Fruit fly (Drosophila melanogaster) S2 (cell line): ENCODE data around the gene Bicra.

Experiments used
- CG8478 ChIP-seq: fragments of >200 bp; optimal IDR thresholded peaks from 2 replicates; lab custom pipeline; 2018
- CTCF ChIP-seq, 2 experiments: fragments of >200 bp; optimal IDR thresholded peaks; 2 replicates each; lab custom pipeline; 2018

Bicra gene

DNA sequence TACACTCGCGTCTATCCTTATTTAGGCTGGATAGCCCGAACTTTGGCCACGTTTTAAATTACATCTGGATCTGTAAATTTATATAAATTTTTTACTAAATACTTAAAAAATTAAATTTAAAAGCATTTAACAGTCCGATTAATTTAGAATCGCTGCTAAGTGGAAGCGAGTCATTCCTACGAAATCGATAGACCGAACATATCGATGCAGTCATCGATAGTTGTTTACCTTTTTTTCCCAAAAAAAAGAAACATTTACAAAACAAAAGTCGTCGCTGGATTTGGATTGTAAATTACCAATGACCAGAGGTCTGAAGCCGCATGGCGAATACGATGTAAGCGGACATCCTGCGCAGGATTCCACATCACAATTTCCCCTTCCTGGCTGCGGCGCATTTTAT is 7.1 kb upstream of the Bicra start, which contains the start of gene Sirt7:
Sirt7 (plus strand) TSS at position 218 of the 400 bp plus-strand sequence.
- TF ChIP-seq CTCF (optimal IDR thresholded peaks at IDR 0.05; lab: Kevin White, UChicago) = peak in 1 of 2 experiments; percentile 27
- TF ChIP-seq CG8478 (lab: Kevin White, UChicago) = no peak

- TF ChIP-seq CG8478 (lab: Kevin White, UChicago) (no peak), CTCF (optimal IDR thresholded peaks at IDR 0.05; lab: Kevin White, UChicago) (no peak)
Observed at dm6 chr3R:29059385-29059784, 3.5 kb upstream of the Bicra start.

DNA sequence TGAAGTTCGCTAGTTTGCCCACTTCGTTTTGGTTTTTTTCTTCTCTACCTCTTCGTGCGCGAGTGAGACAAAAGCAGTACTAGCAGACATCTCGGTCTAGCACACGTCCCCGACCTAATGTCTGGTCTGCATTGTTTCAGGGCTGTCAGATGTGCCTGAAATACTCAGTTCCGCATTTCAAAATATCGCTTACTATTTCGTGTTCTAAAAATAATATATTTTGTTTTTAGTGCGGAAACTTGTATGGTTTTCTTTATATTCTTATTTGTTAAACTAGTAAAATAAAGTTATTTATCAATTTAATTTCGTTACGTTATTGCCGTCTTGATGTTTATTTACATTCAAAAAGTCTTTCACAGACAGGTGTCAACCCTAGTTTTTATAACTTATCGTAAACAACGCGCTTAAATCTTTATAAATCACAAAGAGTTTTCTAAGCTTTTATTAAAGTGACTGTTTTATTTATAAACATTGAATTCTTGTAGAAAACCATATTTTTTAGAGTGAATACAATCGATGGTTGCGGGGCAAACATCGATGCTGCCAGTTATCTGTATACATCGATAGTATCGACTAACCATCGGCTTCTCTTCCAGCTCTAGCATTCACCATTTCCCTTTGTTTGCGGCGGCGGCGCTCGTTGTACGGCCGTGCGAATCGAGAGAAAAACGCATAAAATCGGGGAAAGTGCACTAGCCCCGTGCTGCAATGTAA is 524 bp downstream of the Bicra start:
- no peak for TF ChIP-seq CG8478 (lab: Kevin White, UChicago)
- peak in 1 of 2 experiments; percentile 30 for TF ChIP-seq CTCF (optimal IDR thresholded peaks at IDR 0.05; lab: Kevin White, UChicago)

DNA sequence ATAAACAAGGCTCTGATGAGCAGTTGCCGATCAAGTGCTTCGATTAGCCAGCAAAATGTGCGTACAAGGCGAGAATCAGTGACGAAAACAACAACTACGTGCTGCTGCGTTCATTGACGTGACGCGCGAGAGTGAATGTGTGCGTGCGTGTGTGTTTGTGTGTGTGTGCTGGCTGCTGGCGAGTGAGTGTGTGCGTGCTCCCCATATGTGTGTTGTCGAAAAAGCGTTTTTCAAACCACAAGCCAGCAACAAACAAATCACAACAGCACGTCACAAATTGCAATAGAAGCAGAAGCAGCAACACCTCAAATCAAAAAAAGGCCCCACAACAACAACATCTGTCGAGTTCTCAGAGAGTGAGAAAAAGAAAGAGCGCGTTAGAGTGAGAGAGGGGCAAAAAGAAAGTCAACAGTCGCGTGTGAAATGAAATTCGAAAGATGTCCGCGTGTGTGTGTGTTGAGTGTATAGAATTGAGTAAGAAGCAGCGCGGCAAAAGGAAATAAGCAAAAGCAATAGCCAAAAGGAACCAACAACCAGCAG is 1.2 kb downstream of the Bicra start:
- TF ChIP-seq CTCF (optimal IDR thresholded peaks at IDR 0.05; lab: Kevin White, UChicago) = peak in 1 of 2 experiments; percentile 11
- no peak for TF ChIP-seq CG8478 (lab: Kevin White, UChicago)

DNA sequence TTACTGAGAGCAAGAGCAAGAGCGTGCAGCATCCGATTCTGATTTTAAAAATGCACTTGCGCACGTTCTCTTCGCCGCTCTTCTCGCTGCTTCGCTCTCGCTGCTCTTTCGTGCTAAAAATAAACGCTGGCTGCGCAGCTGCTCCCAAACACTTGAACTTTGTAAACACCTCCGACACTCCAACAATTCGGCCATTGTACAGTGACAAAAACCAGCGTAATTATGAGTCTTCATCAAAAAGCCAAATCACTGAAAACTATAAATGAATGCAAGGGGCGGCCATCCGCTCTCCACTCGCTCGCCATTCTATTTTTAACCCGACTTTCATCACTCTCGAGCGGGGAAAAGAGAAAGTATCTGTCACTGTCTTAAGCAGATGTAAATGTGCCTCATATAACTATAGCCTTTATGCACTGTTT is 1.9 kb downstream of the Bicra start:
- TF ChIP-seq CG8478 (lab: Kevin White, UChicago) (no peak), CTCF (optimal IDR thresholded peaks at IDR 0.05; lab: Kevin White, UChicago) (no peak)

DNA sequence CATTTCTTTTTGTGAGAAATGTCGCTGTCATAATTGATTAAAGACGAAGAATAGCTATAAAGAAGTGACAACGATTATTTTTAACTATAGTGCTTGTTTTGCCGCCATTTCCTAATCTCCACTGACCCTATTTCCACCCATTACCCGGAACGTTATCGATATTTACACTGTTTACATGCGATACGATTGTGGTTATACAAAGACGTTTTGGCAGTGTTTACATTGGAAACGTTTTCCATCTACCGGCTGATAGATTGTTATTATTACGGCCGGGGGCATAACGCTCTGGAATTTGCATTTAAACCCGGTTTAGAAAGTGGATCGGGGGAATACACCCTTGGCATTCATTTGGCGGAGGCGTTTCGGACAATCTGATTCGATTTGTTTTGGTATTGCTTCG is 3.4 kb downstream of the Bicra start:
- TF ChIP-seq CG8478 (lab: Kevin White, UChicago) = no peak
- TF ChIP-seq CTCF (optimal IDR thresholded peaks at IDR 0.05; lab: Kevin White, UChicago) = no peak

DNA sequence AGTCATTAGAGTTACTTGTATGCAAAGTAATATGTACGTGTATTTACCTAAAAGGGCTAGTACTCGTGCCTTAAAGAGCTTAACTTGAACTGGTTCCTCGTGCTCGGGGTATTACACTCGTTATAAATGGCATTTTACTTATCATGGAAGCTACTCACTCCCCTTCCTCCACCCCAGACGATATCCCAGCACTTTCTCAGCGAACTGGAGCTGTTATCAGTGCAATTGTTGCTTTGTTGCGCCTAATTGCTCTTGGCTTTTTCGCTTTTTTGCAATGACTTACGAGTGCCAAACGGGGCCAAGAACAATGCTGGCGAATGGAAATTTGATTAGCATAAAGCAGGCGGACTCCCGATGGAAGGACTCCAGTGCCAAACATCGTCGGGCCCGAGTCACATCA is 4.3 kb downstream of the Bicra start:
- TF ChIP-seq CG8478 (lab: Kevin White, UChicago) = no peak
- TF ChIP-seq CTCF (optimal IDR thresholded peaks at IDR 0.05; lab: Kevin White, UChicago) = no peak

DNA sequence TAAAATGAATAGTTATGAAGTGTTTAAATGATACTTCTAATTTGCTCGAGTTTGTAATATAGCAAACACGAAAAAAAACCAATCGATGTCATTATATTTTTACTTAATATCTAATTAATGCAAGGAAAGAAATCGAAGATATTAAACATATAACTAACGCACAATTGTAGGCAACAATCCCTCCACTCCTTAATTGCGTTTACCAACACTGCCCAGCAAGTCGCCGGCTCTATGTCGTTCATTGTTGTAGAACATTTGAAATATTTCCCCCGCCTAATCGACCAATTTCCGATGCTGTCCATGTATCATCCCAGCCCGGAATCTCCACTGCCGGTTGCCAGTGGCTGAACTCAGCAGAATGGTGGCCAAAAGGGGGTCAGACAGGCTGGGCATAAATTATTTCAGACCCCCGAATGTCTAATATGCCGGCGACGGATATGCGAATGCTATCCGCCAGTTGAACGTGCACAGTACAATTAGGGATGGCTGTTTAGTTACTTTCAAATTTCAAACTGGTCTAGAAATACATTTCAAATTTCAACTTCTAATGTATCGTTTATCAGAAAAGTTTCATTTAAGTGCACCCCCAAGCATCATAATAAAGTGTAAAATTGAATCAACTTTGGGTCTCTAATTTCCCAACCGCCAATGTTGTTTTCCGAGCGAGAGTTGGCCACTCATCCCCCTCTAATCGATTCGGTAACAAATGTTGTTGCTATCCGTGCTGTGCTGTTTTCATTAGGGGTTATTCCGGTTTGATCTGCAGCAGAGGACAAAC is 5.8 kb downstream of the Bicra start:
- TF ChIP-seq CG8478 (lab: Kevin White, UChicago) = no peak
- TF ChIP-seq CTCF (optimal IDR thresholded peaks at IDR 0.05; lab: Kevin White, UChicago) = no peak

- TF ChIP-seq CTCF (optimal IDR thresholded peaks at IDR 0.05; lab: Kevin White, UChicago) (no peak), CG8478 (lab: Kevin White, UChicago) (no peak)
Observed at dm6 chr3R:29069208-29070072, 6.6 kb downstream of the Bicra start.

dm6 chr3R:29071141-29071540 is 8.3 kb downstream of the Bicra start:
- no peak for TF ChIP-seq CG8478 (lab: Kevin White, UChicago)
- no peak for TF ChIP-seq CTCF (optimal IDR thresholded peaks at IDR 0.05; lab: Kevin White, UChicago)

- TF ChIP-seq CG8478 (lab: Kevin White, UChicago) = no peak
- no peak for TF ChIP-seq CTCF (optimal IDR thresholded peaks at IDR 0.05; lab: Kevin White, UChicago)
Observed at dm6 chr3R:29072834-29073233, 10.0 kb downstream of the Bicra start.

dm6 chr3R:29074001-29074609 is 11.3 kb downstream of the Bicra start:
- no peak for TF ChIP-seq CTCF (optimal IDR thresholded peaks at IDR 0.05; lab: Kevin White, UChicago)

- TF ChIP-seq CG8478 (lab: Kevin White, UChicago) = no peak
- no peak for TF ChIP-seq CTCF (optimal IDR thresholded peaks at IDR 0.05; lab: Kevin White, UChicago)
Observed at dm6 chr3R:29075631-29076398, 13.0 kb downstream of the Bicra start.
